Worm (Caenorhabditis elegans): ENCODE measurements around the gene srd-35.

DNA sequence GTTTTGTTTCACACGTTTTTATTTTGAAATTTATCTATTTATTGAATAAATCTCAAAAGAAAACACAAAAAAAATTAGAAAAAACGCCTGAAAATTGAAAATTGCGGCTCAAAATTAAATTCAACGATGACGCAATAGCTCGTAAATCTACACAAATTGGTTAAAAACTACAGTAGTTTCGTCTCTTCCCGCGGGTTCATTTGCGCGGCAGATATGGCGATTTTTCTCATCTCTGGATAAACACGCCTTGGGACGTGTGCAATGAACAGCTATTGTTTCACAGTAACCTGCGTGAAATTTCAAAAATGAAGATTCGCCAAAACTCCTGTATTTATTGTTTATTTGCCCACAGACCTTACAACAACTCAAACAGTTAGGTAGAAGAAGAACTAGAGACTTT, 45.1 kb downstream of the srd-35 start:
- TF ChIP-seq fos-1 (tag; optimal IDR thresholded peaks at IDR 0.05): no peak
- no peak for TF ChIP-seq cey-2 (tag; optimal IDR thresholded peaks at IDR 0.05; ENCODE audit: borderline replicate concordance, insufficient read depth)
- TF ChIP-seq lim-7 (GFP tag; IDR thresholded peaks at IDR 0.05): no peak

All from whole organism, L4 larva.